Worm (Caenorhabditis elegans) whole organism, L4 larva: ENCODE data around the gene eef-1B.2.

Source experiments
- T26A8.4 ChIP-seq: fragments of 200-800 bp; sonication (Bioruptor generic); IDR thresholded peaks from 2 replicates; pipeline ENCODE4 v1.3.6; 2022; ENCODE audit warnings: missing genetic modification characterization, missing compliant biosample characterization
- egl-27 ChIP-seq: sonication (generic microtip); optimal IDR thresholded peaks from 3 replicates; lab custom pipeline; 2017; ENCODE audit warnings: missing biosample characterization, missing genetic modification reagents, missing genetic modification characterization
- hmg-1.1 ChIP-seq: fragments of 200-800 bp; sonication (Bioruptor generic); IDR thresholded peaks from 2 replicates; pipeline ENCODE4 v1.3.6; 2022; ENCODE audit warnings: missing genetic modification reagents, missing genetic modification characterization, missing compliant biosample characterization
- lin-13 ChIP-seq: fragments of 150-350 bp; optimal IDR thresholded peaks from 2 replicates; lab custom pipeline; 2014; ENCODE audit warnings: missing biosample characterization, missing genetic modification reagents, missing genetic modification characterization
- lsy-2 ChIP-seq, 2 experiments: fragments of 150-350 bp in 1 of 2; sonication (generic microtip) in 1 of 2; optimal IDR thresholded peaks; 2 replicates each; lab custom pipeline; 2014 to 2017; ENCODE audit warnings: missing biosample characterization in 2 of 2, missing genetic modification characterization in 2 of 2
- mep-1 ChIP-seq: fragments of 150-350 bp; sonication (generic microtip); optimal IDR thresholded peaks from 3 replicates; lab custom pipeline; 2014; ENCODE audit warnings: missing biosample characterization, missing genetic modification characterization
- nhr-25 ChIP-seq: sonication (generic microtip); optimal IDR thresholded peaks from 2 replicates; lab custom pipeline; 2017; ENCODE audit warnings: missing genetic modification characterization, mild to moderate bottlenecking, missing compliant biosample characterization, antibody characterized with exemption, moderate library complexity, borderline replicate concordance; ENCODE audit not compliant: insufficient read depth
- nhr-76 ChIP-seq: fragments of 150-350 bp; optimal IDR thresholded peaks from 2 replicates; lab custom pipeline; 2014; ENCODE audit warnings: missing biosample characterization, missing genetic modification characterization
- php-3 ChIP-seq: fragments of 200-800 bp; sonication (Bioruptor generic); IDR thresholded peaks from 2 replicates; pipeline ENCODE4 v1.3.6; 2022; ENCODE audit warnings: missing genetic modification reagents, missing genetic modification characterization, missing compliant biosample characterization
- pqm-1 ChIP-seq: sonication (generic microtip); optimal IDR thresholded peaks from 2 replicates; lab custom pipeline; 2017; ENCODE audit warnings: missing biosample characterization, missing genetic modification characterization
- unc-62 ChIP-seq, 3 experiments: fragments of 150-350 bp in 1 of 3; sonication (generic microtip); optimal IDR thresholded peaks in 2 of 3; peaks in 1 of 3; 1 replicate in 1 of 3; 2 replicates in 2 of 3; lab custom pipeline; 2014 to 2017; ENCODE audit warnings: missing biosample characterization in 3 of 3, missing genetic modification characterization in 3 of 3, missing genetic modification reagents in 3 of 3, missing genotype in 1 of 3
- zag-1 ChIP-seq: fragments of 150-350 bp; optimal IDR thresholded peaks from 2 replicates; lab custom pipeline; 2014; ENCODE audit warnings: missing biosample characterization, missing genetic modification characterization

DNA sequence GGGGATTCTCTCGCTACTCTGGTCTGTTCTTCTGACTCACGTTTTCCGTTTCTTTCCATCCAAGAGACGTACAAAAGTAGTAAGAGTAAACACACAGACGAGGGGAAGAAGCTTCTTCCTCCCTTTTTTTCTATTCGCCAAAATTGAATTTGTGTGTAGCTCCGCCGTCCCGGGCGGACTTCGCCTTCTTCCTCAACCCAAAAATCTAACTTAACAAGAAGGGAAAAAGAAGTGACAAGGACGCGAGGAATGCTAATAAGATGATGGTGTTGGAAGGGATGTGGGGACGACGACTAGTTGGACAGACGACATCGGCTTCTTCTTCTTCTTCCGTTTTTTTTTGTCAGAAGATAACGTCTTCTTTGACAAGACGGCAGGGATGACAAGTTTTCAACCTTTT, 20.1 kb upstream of the eef-1B.2 start:
- TF ChIP-seq nhr-76 (no peak), php-3 (GFP tag; lab: Robert Waterston, UW) (no peak), lsy-2 (tag; optimal IDR thresholded peaks at IDR 0.05; lab: Kevin White, UChicago) (peak in 1 of 2 experiments; percentile 30), lin-13 (GFP tag; lab: Kevin White, UChicago) (no peak), pqm-1 (tag; lab: Kevin White, UChicago) (no peak), egl-27 (tag; lab: Kevin White, UChicago) (no peak), unc-62 (GFP tag; optimal IDR thresholded peaks at IDR 0.05 in 1 of 2; lab: Kevin White, UChicago) (no peak), unc-62 (tag; optimal IDR thresholded peaks at IDR 0.05; lab: Kevin White, UChicago) (no peak), mep-1 (tag; lab: Kevin White, UChicago) (peak; percentile 17), zag-1 (tag; lab: Kevin White, UChicago) (no peak), T26A8.4 (GFP tag; lab: Robert Waterston, UW) (no peak), nhr-25 (tag; lab: Kevin White, UChicago) (no peak), hmg-1.1 (no peak)
